Fruit fly (Drosophila melanogaster) S2 (cell line): ENCODE measurements around the gene eIF1.

Source experiments
- CG8478 ChIP-seq: fragments of >200 bp; optimal IDR thresholded peaks from 2 replicates; lab custom pipeline; 2018
- CTCF ChIP-seq, 2 experiments: fragments of >200 bp; optimal IDR thresholded peaks; 2 replicates each; lab custom pipeline; 2018

- TF ChIP-seq CG8478 (lab: Kevin White, UChicago), result no peak
- no peak for TF ChIP-seq CTCF (optimal IDR thresholded peaks at IDR 0.05; lab: Kevin White, UChicago)
Measured at dm6 chr3L:3240597-3241367, 17.6 kb downstream of the eIF1 start.
